Worm (Caenorhabditis elegans): ENCODE data around the gene ZC317.6.

DNA sequence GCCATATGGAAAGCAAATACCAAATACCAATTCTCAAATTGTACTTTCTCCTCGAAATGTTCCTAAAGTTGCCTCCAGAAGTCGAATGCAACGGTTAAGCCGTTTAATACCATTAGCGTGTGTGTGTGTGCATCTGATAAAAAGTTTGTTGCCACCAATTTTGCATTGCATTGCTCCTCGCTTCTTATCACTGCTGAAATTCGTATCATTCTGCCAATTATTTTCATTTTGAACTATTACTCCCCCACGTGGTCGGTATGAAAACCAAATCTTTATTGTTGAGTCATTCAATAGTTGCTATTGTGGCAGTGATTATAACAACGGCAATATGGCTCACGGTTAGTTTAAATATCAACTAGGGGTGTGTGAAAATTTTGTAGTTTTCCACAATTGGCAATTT lies 21.8 kb upstream of the ZC317.6 start, which contains the start of gene T05C3.6:
- TF ChIP-seq flt-1 (GFP tag; IDR thresholded peaks at IDR 0.05) (no peak), med-1 (GFP tag; optimal IDR thresholded peaks at IDR 0.05; ENCODE audit: insufficient read depth) (no peak), klf-2 (GFP tag; conservative IDR thresholded peaks at IDR 0.05) (no peak), cog-1 (tag; optimal IDR thresholded peaks at IDR 0.05) (no peak), ztf-29 (GFP tag; IDR thresholded peaks at IDR 0.05) (no peak), tab-1 (GFP tag; IDR thresholded peaks at IDR 0.05) (no peak), T22C8.4 (GFP tag; IDR thresholded peaks at IDR 0.05) (no peak)

Data from whole organism, midembryonic.